Worm (Caenorhabditis elegans) whole organism, L4 larva: ENCODE measurements around the gene acdh-12.

Experiments used
- F26F4.8 ChIP-seq: fragments of 200-800 bp; sonication (Bioruptor generic); conservative IDR thresholded peaks from 2 replicates; pipeline ENCODE4 v1.3.6; 2022; ENCODE audit warnings: missing genetic modification characterization, missing compliant biosample characterization
- F44E2.7 ChIP-seq: fragments of 200-800 bp; sonication (Bioruptor generic); IDR thresholded peaks from 2 replicates; pipeline ENCODE4 v2.1.2; 2022; ENCODE audit warnings: missing genetic modification characterization, missing compliant biosample characterization
- F49E8.2 ChIP-seq: sonication (generic microtip); optimal IDR thresholded peaks from 2 replicates; lab custom pipeline; 2016; ENCODE audit warnings: missing compliant biosample characterization, mild to moderate bottlenecking, missing genetic modification characterization, borderline replicate concordance
- R02D3.7 ChIP-seq: fragments of 150-350 bp; sonication (generic microtip); optimal IDR thresholded peaks from 3 replicates; lab custom pipeline; 2014; ENCODE audit warnings: missing biosample characterization, missing genetic modification characterization
- Y105C5A.15 ChIP-seq: fragments of 200-800 bp; sonication (Bioruptor generic); IDR thresholded peaks from 2 replicates; pipeline ENCODE4 v1.3.6; 2022; ENCODE audit warnings: missing genetic modification characterization, missing compliant biosample characterization
- Y48G9A.11 ChIP-seq: fragments of 200-800 bp; sonication (Bioruptor generic); IDR thresholded peaks from 2 replicates; pipeline ENCODE4 v1.3.6; 2022; ENCODE audit warnings: missing genetic modification reagents, missing genetic modification characterization, missing compliant biosample characterization
- Y75B8A.6 ChIP-seq: fragments of 200-800 bp; sonication (Bioruptor generic); IDR thresholded peaks from 2 replicates; pipeline ENCODE4 v1.3.6; 2022; ENCODE audit warnings: missing genetic modification reagents, missing genetic modification characterization, missing compliant biosample characterization
- aha-1 ChIP-seq: fragments of 150-350 bp; peaks from one replicate; lab custom pipeline; 2014; ENCODE audit warnings: missing biosample characterization, missing genetic modification characterization
- aly-2 ChIP-seq: sonication (generic microtip); optimal IDR thresholded peaks from 2 replicates; lab custom pipeline; 2018; ENCODE audit warnings: missing biosample characterization, missing genetic modification characterization
- ceh-20 ChIP-seq: fragments of 200-800 bp; sonication (Bioruptor generic); IDR thresholded peaks from 2 replicates; pipeline ENCODE4 v1.3.6; 2022; ENCODE audit warnings: missing genetic modification reagents, missing genetic modification characterization, missing compliant biosample characterization
- ceh-44 ChIP-seq: fragments of 200-800 bp; sonication (Bioruptor generic); IDR thresholded peaks from 2 replicates; pipeline ENCODE4 v1.3.6; 2022; ENCODE audit warnings: missing genetic modification reagents, missing genetic modification characterization, missing compliant biosample characterization
- ceh-82 ChIP-seq: sonication (generic microtip); optimal IDR thresholded peaks from 2 replicates; lab custom pipeline; 2017; ENCODE audit warnings: missing biosample characterization, missing genetic modification characterization
- dmd-8 ChIP-seq: fragments of 200-800 bp; sonication (Bioruptor generic); IDR thresholded peaks from 2 replicates; pipeline ENCODE4 v1.3.6; 2022; ENCODE audit warnings: missing genetic modification characterization, missing compliant biosample characterization
- dpl-1 ChIP-seq: fragments of 150-350 bp; optimal IDR thresholded peaks from 2 replicates; lab custom pipeline; 2014; ENCODE audit warnings: missing biosample characterization, missing genetic modification reagents, missing genetic modification characterization
- duxl-1 ChIP-seq: sonication (generic microtip); optimal IDR thresholded peaks from 2 replicates; lab custom pipeline; 2016; ENCODE audit warnings: mild to moderate bottlenecking, missing genetic modification characterization, moderate library complexity, missing compliant biosample characterization; ENCODE audit not compliant: poor library complexity
- dve-1 ChIP-seq: sonication (generic microtip); optimal IDR thresholded peaks from 2 replicates; lab custom pipeline; 2017; ENCODE audit warnings: antibody characterized with exemption, mild to moderate bottlenecking, missing genetic modification characterization, missing compliant biosample characterization; ENCODE audit not compliant: insufficient read depth
- egl-43 ChIP-seq: fragments of 200-800 bp; sonication (Bioruptor generic); IDR thresholded peaks from 2 replicates; pipeline ENCODE4 v1.3.6; 2022; ENCODE audit warnings: missing genetic modification reagents, missing genetic modification characterization, missing compliant biosample characterization
- hif-1 ChIP-seq, 2 experiments: sonication (generic microtip); optimal IDR thresholded peaks; 2 replicates each; lab custom pipeline; 2016 to 2017; ENCODE audit warnings: missing compliant biosample characterization in 2 of 2, missing genetic modification characterization in 2 of 2, missing genetic modification reagents in 2 of 2, missing genotype in 2 of 2, mild to moderate bottlenecking in 1 of 2
- lin-13 ChIP-seq: fragments of 150-350 bp; optimal IDR thresholded peaks from 2 replicates; lab custom pipeline; 2014; ENCODE audit warnings: missing biosample characterization, missing genetic modification reagents, missing genetic modification characterization
- lin-29 ChIP-seq: fragments of 200-800 bp; sonication (Bioruptor generic); IDR thresholded peaks from 2 replicates; pipeline ENCODE4 v1.3.6; 2022; ENCODE audit warnings: missing genetic modification reagents, missing genetic modification characterization, missing compliant biosample characterization
- lin-38 ChIP-seq: fragments of 200-800 bp; sonication (Bioruptor generic); IDR thresholded peaks from 2 replicates; pipeline ENCODE4 v1.3.6; 2022; ENCODE audit warnings: missing genetic modification reagents, missing genetic modification characterization, missing compliant biosample characterization
- lir-3 ChIP-seq: sonication (generic microtip); optimal IDR thresholded peaks from 2 replicates; lab custom pipeline; 2016; ENCODE audit warnings: mild to moderate bottlenecking, missing genetic modification characterization, missing compliant biosample characterization
- lsy-2 ChIP-seq, 2 experiments: fragments of 150-350 bp in 1 of 2; sonication (generic microtip) in 1 of 2; optimal IDR thresholded peaks; 2 replicates each; lab custom pipeline; 2014 to 2017; ENCODE audit warnings: missing biosample characterization in 2 of 2, missing genetic modification characterization in 2 of 2
- madf-5 ChIP-seq, 2 experiments: fragments of 200-800 bp; sonication (Bioruptor generic); IDR thresholded peaks; 2 replicates each; pipeline ENCODE4 v1.3.6; 2022; ENCODE audit warnings: missing compliant biosample characterization in 2 of 2, missing genetic modification characterization in 2 of 2
- madf-9 ChIP-seq: fragments of 200-800 bp; sonication (Bioruptor generic); conservative IDR thresholded peaks from 2 replicates; pipeline ENCODE4 v1.3.6; 2022; ENCODE audit warnings: missing genetic modification reagents, missing genetic modification characterization, missing compliant biosample characterization
- mxl-3 ChIP-seq: fragments of 200-800 bp; sonication (Bioruptor generic); optimal IDR thresholded peaks from 2 replicates; lab custom pipeline; 2018; ENCODE audit warnings: mild to moderate bottlenecking, missing genetic modification characterization, missing compliant biosample characterization
- nhr-10 ChIP-seq: fragments of 150-350 bp; optimal IDR thresholded peaks from 2 replicates; lab custom pipeline; 2014; ENCODE audit warnings: missing biosample characterization, missing genetic modification characterization
- nhr-102 ChIP-seq: sonication (generic microtip); optimal IDR thresholded peaks from 2 replicates; lab custom pipeline; 2016; ENCODE audit warnings: mild to moderate bottlenecking, missing genetic modification characterization, moderate library complexity, missing compliant biosample characterization
- nhr-237 ChIP-seq: sonication (generic microtip); optimal IDR thresholded peaks from 2 replicates; lab custom pipeline; 2017; ENCODE audit warnings: missing biosample characterization, missing genetic modification characterization
- nhr-25 ChIP-seq: sonication (generic microtip); optimal IDR thresholded peaks from 2 replicates; lab custom pipeline; 2017; ENCODE audit warnings: missing genetic modification characterization, mild to moderate bottlenecking, missing compliant biosample characterization, antibody characterized with exemption, moderate library complexity, borderline replicate concordance; ENCODE audit not compliant: insufficient read depth
- nhr-41 ChIP-seq: fragments of 200-800 bp; sonication (Bioruptor generic); IDR thresholded peaks from 2 replicates; pipeline ENCODE4 v1.3.6; 2022; ENCODE audit warnings: missing genetic modification reagents, missing genetic modification characterization, missing compliant biosample characterization
- nhr-42 ChIP-seq: fragments of 200-800 bp; sonication (Bioruptor generic); IDR thresholded peaks from 2 replicates; pipeline ENCODE4 v1.3.6; 2022; ENCODE audit warnings: missing genetic modification characterization, missing compliant biosample characterization
- nhr-76 ChIP-seq: fragments of 150-350 bp; optimal IDR thresholded peaks from 2 replicates; lab custom pipeline; 2014; ENCODE audit warnings: missing biosample characterization, missing genetic modification characterization
- nhr-77 ChIP-seq: fragments of 150-350 bp; optimal IDR thresholded peaks from 2 replicates; lab custom pipeline; 2014; ENCODE audit warnings: missing biosample characterization, missing genetic modification characterization
- saeg-2 ChIP-seq: fragments of 200-800 bp; sonication (Bioruptor generic); IDR thresholded peaks from 2 replicates; pipeline ENCODE4 v1.3.6; 2022; ENCODE audit warnings: missing genetic modification reagents, missing genetic modification characterization, missing compliant biosample characterization
- sdz-12 ChIP-seq: fragments of 200-800 bp; sonication (Bioruptor generic); optimal IDR thresholded peaks from 2 replicates; lab custom pipeline; 2018; ENCODE audit warnings: mild to moderate bottlenecking, missing genetic modification characterization, missing compliant biosample characterization
- set-16 ChIP-seq: fragments of 200-800 bp; sonication (Bioruptor generic); IDR thresholded peaks from 2 replicates; pipeline ENCODE4 v1.3.6; 2022; ENCODE audit warnings: missing genetic modification reagents, missing genetic modification characterization, missing compliant biosample characterization
- spr-3 ChIP-seq: fragments of 200-800 bp; sonication (Bioruptor generic); optimal IDR thresholded peaks from 2 replicates; lab custom pipeline; 2018; ENCODE audit warnings: mild to moderate bottlenecking, missing genetic modification characterization, missing compliant biosample characterization
- tag-97 ChIP-seq: fragments of 200-800 bp; sonication (Bioruptor generic); IDR thresholded peaks from 2 replicates; pipeline ENCODE4 v1.3.6; 2022; ENCODE audit warnings: missing genetic modification characterization, missing compliant biosample characterization
- unc-130 ChIP-seq: sonication (generic microtip); optimal IDR thresholded peaks from 2 replicates; lab custom pipeline; 2016; ENCODE audit warnings: missing genetic modification reagents, missing genetic modification characterization, missing compliant biosample characterization
- vab-7 ChIP-seq: fragments of 200-800 bp; sonication (Bioruptor generic); IDR thresholded peaks from 2 replicates; pipeline ENCODE4 v1.3.6; 2022; ENCODE audit warnings: missing genetic modification reagents, missing genetic modification characterization, missing compliant biosample characterization
- zfp-2 ChIP-seq: sonication (generic microtip); optimal IDR thresholded peaks from 2 replicates; lab custom pipeline; 2016; ENCODE audit warnings: mild to moderate bottlenecking, missing genetic modification characterization, missing compliant biosample characterization

acdh-12 gene

ce11 chrII:7147550-7147949 is 47.9 kb downstream of the acdh-12 start (continued):
- TF ChIP-seq lin-13 = peak; percentile 17
- no peak for TF ChIP-seq nhr-25 (tag; lab: Kevin White, UChicago)
- TF ChIP-seq spr-3 (GFP tag; lab: Kevin White, UChicago) = no peak
- peak; percentile 50 for TF ChIP-seq F49E8.2 (tag; lab: Kevin White, UChicago)
- TF ChIP-seq nhr-41 (GFP tag; lab: Robert Waterston, UW) = no peak
- TF ChIP-seq set-16 (GFP tag; lab: Robert Waterston, UW) = no peak
- no peak for TF ChIP-seq Y105C5A.15 (GFP tag; lab: Robert Waterston, UW)
- no peak for TF ChIP-seq hif-1 (tag; optimal IDR thresholded peaks at IDR 0.05; lab: Kevin White, UChicago)
- no peak for TF ChIP-seq nhr-76
- no peak for TF ChIP-seq tag-97 (GFP tag; lab: Robert Waterston, UW)
- no peak for TF ChIP-seq Y75B8A.6 (GFP tag; lab: Robert Waterston, UW)
- no peak for TF ChIP-seq madf-9
- no peak for TF ChIP-seq R02D3.7 (tag; lab: Kevin White, UChicago)
- no peak for TF ChIP-seq ceh-82 (tag; lab: Kevin White, UChicago)
- peak; percentile 32 for TF ChIP-seq unc-130 (GFP tag; lab: Kevin White, UChicago)
- no peak for TF ChIP-seq zfp-2 (tag; lab: Kevin White, UChicago)
- TF ChIP-seq madf-5 (GFP tag; IDR thresholded peaks at IDR 0.05; lab: Robert Waterston, UW) = no peak
- TF ChIP-seq mxl-3 = no peak
- TF ChIP-seq ceh-20 (GFP tag; lab: Robert Waterston, UW) = no peak
- peak; percentile 34 for TF ChIP-seq dve-1 (tag; lab: Kevin White, UChicago)
- no peak for TF ChIP-seq aly-2 (tag; lab: Kevin White, UChicago)
- no peak for TF ChIP-seq nhr-237 (tag; lab: Kevin White, UChicago)
- peak; percentile 72 for TF ChIP-seq aha-1
- TF ChIP-seq duxl-1 (tag; lab: Kevin White, UChicago) = no peak
- TF ChIP-seq lin-38 = peak; percentile 93
- TF ChIP-seq nhr-10 = no peak
- no peak for TF ChIP-seq sdz-12 (GFP tag; lab: Kevin White, UChicago)
- TF ChIP-seq ceh-44 (GFP tag; lab: Robert Waterston, UW) = no peak
- TF ChIP-seq nhr-77 (tag; lab: Kevin White, UChicago) = no peak
- peak; percentile 21 for TF ChIP-seq dpl-1 (GFP tag; lab: Kevin White, UChicago)
- no peak for TF ChIP-seq F44E2.7
- no peak for TF ChIP-seq vab-7 (GFP tag; lab: Robert Waterston, UW)
- no peak for TF ChIP-seq lir-3 (tag; lab: Kevin White, UChicago)
- TF ChIP-seq F26F4.8 = no peak
- TF ChIP-seq saeg-2 = no peak

- TF ChIP-seq lin-29 (no peak), lsy-2 (tag; optimal IDR thresholded peaks at IDR 0.05; lab: Kevin White, UChicago) (no peak), egl-43 (GFP tag; lab: Robert Waterston, UW) (no peak), saeg-2 (no peak), nhr-102 (tag; lab: Kevin White, UChicago) (no peak), lin-38 (no peak), lin-13 (no peak), dmd-8 (GFP tag; lab: Robert Waterston, UW) (no peak), Y48G9A.11 (no peak), nhr-42 (GFP tag; lab: Robert Waterston, UW) (no peak), lir-3 (tag; lab: Kevin White, UChicago) (no peak)
These were observed 49.2 kb downstream of the acdh-12 start for ce11 chrII:7146240-7146639.
